Worm (Caenorhabditis elegans) whole organism, early embryonic: ENCODE measurements around the gene T26E4.3.
"Not testable (repeated sequence)": the region's sequence is repeated elsewhere in the genome, so short reads cannot be mapped to it uniquely, and the experiment has no call there.

Experiments used
- B0310.2 ChIP-seq: sonication (generic microtip); optimal IDR thresholded peaks from 2 replicates; lab custom pipeline; 2016; ENCODE audit warnings: mild to moderate bottlenecking, missing genetic modification characterization, missing compliant biosample characterization
- F13C5.2 ChIP-seq: sonication (generic microtip); optimal IDR thresholded peaks from 2 replicates; lab custom pipeline; 2017; ENCODE audit warnings: mild to moderate bottlenecking, missing genetic modification characterization, inconsistent platforms, missing compliant biosample characterization
- aly-1 ChIP-seq: sonication (generic microtip); optimal IDR thresholded peaks from 2 replicates; lab custom pipeline; 2016; ENCODE audit warnings: missing genetic modification characterization, missing compliant biosample characterization
- ama-1 ChIP-seq: fragments of 150-350 bp; optimal IDR thresholded peaks from 2 replicates; lab custom pipeline; 2014
- ceh-13 ChIP-seq: fragments of 200-800 bp; sonication (Bioruptor generic); optimal IDR thresholded peaks from 2 replicates; lab custom pipeline; 2018; ENCODE audit warnings: mild to moderate bottlenecking, missing genetic modification characterization, missing compliant biosample characterization
- ceh-36 ChIP-seq: sonication (generic microtip); optimal IDR thresholded peaks from 2 replicates; lab custom pipeline; 2016; ENCODE audit warnings: missing genetic modification characterization, inconsistent platforms, missing compliant biosample characterization
- ets-7 ChIP-seq: sonication (generic microtip); optimal IDR thresholded peaks from 2 replicates; lab custom pipeline; 2016; ENCODE audit warnings: missing genotype, missing genetic modification characterization, missing compliant biosample characterization
- flt-1 ChIP-seq: fragments of 200-800 bp; sonication (Bioruptor generic); IDR thresholded peaks from 2 replicates; pipeline ENCODE4 v1.3.6; 2022; ENCODE audit warnings: missing genetic modification characterization, missing compliant biosample characterization
- hmbx-1 ChIP-seq: sonication (generic microtip); optimal IDR thresholded peaks from 2 replicates; lab custom pipeline; 2016; ENCODE audit warnings: mild to moderate bottlenecking, missing genetic modification characterization, missing compliant biosample characterization
- hmg-4 ChIP-seq: fragments of 200-800 bp; sonication (Bioruptor generic); optimal IDR thresholded peaks from 2 replicates; lab custom pipeline; 2018; ENCODE audit warnings: mild to moderate bottlenecking, missing genetic modification characterization, missing compliant biosample characterization
- hnd-1 ChIP-seq: sonication (generic microtip); optimal IDR thresholded peaks from 2 replicates; lab custom pipeline; 2016; ENCODE audit warnings: missing genetic modification characterization, missing compliant biosample characterization
- pes-1 ChIP-seq: fragments of 200-800 bp; sonication (Bioruptor generic); IDR thresholded peaks from 2 replicates; pipeline ENCODE4 v1.3.6; 2022; ENCODE audit warnings: missing genetic modification reagents, missing genetic modification characterization, missing compliant biosample characterization
- scrt-1 ChIP-seq: fragments of 200-800 bp; sonication (Bioruptor generic); IDR thresholded peaks from 2 replicates; pipeline ENCODE4 v1.3.6; 2022; ENCODE audit warnings: missing genetic modification characterization, missing compliant biosample characterization
- sea-1 ChIP-seq: fragments of 200-800 bp; sonication (Bioruptor generic); conservative IDR thresholded peaks from 2 replicates; pipeline ENCODE4 v1.3.6; 2022; ENCODE audit warnings: missing genetic modification characterization, missing compliant biosample characterization
- tbx-11 ChIP-seq: fragments of 200-800 bp; sonication (Bioruptor generic); IDR thresholded peaks from 2 replicates; pipeline ENCODE4 v1.3.6; 2022; ENCODE audit warnings: missing genetic modification characterization, missing compliant biosample characterization
- tbx-37 ChIP-seq: fragments of 200-800 bp; sonication (Bioruptor generic); conservative IDR thresholded peaks from 2 replicates; pipeline ENCODE4 v1.3.6; 2022; ENCODE audit warnings: missing genetic modification reagents, missing genetic modification characterization, missing compliant biosample characterization
- tra-4 ChIP-seq: sonication (generic microtip); optimal IDR thresholded peaks from 2 replicates; lab custom pipeline; 2017; ENCODE audit warnings: missing genetic modification characterization, missing compliant biosample characterization

Gene T26E4.3

DNA sequence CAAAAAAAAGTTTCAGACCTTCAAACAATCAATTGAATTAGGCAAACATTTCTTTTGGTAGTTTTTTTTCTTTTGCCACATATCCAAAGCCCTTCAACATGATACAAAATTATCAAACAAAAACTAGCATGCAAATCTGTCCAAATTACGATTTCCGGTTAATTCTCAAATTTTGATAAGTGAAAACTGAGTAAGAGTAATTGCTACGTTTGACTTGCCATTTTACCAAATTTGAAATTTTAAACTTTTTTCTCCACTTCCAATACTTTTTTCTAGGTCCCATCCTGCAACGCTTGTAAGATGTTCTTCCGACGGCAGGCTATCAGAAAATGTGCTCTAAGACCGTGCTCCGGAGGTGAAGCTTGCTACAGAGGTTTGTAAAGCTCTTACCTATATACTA is 13.5 kb downstream of the T26E4.3 start, which contains the start of gene nhr-223:
TSS of gene nhr-223 (plus strand) at position 301 of the 400 bp plus-strand sequence.
- TF ChIP-seq hnd-1 (no peak), pes-1 (no peak), aly-1 (tag; lab: Kevin White, UChicago) (no peak), tbx-37 (GFP tag; lab: Robert Waterston, UW) (no peak), ama-1 (lab: Kevin White, UChicago) (no peak), scrt-1 (GFP tag; lab: Robert Waterston, UW) (no peak), tra-4 (tag; lab: Kevin White, UChicago) (no peak), hmbx-1 (tag; lab: Kevin White, UChicago) (no peak)

DNA sequence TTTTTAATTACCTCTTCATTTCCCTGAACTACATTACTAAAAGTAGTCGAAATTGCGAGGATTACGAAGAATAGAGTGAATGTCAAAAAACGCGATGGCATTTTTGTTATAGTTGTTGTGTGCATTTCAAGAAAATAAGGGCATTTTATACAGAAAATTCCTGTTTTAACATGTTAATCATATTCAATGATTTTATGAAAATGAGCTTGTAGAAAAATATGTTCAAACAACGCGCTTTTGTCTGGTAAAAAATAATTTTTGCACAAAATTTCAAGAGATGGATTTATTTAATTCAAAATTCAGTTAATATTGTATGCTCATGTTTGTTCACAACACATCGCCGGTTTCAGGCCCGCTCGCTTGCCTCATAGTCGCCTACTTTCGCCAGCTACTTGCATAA is 15.5 kb downstream of the T26E4.3 start, which contains the start of gene T26E4.10:
TSS of gene T26E4.10 (minus strand) at position 101 of the 400 bp plus-strand sequence.
- TF ChIP-seq flt-1 (no peak), ceh-13 (GFP tag; lab: Kevin White, UChicago) (no peak), aly-1 (tag; lab: Kevin White, UChicago) (no peak), ceh-36 (no peak), tbx-11 (GFP tag; lab: Robert Waterston, UW) (no peak), ama-1 (lab: Kevin White, UChicago) (no peak), B0310.2 (no peak), hnd-1 (no peak), F13C5.2 (tag; lab: Kevin White, UChicago) (no peak)

DNA sequence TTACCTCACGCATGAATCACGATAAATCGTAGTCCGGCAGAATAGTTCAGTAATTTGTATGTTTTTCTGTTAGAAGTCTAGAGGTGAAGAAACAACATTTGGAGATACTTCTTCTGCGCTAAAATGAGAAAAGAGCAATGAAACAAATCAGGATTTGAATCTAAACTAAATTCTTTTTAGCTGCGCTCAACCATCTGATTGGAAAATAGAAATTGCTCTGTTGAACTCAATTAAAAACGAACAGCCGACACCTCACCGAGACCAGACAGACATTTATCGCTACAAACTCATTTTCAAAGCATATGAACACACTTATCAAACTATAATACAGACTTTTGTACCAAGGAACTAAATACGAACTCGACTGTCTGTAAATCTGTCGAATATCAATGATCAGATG is 20.0 kb downstream of the T26E4.3 start, which contains the start of gene T26E4.9:
TSS of gene T26E4.9 (minus strand) at position 101 of the 400 bp plus-strand sequence.
- TF ChIP-seq ceh-13 (GFP tag; lab: Kevin White, UChicago); scrt-1 (GFP tag; lab: Robert Waterston, UW); tra-4 (tag; lab: Kevin White, UChicago): not testable (repeated sequence)

DNA sequence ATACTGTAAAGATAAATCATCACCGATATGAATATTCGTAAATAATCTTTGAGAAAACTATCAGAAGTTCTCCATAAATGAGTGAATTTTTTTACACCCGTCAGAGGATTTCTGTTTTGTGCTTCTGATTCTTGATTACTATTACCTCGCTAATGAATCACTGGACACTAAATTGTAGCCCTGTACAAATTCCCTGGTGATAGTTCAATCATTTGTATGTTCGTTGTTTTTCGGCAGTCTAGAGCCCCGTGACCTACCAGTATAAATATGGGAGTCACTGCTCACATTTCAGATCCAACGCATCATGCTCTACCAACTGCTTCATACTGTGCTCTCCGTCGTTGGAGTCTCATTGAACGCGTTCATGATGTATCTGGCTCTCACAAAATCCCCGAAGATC is 20.5 kb downstream of the T26E4.3 start, which contains the start of gene srd-27:
TSS of gene srd-27 (plus strand) at position 301 of the 400 bp plus-strand sequence.
- TF ChIP-seq flt-1; F13C5.2 (tag; lab: Kevin White, UChicago); ceh-13 (GFP tag; lab: Kevin White, UChicago): not testable (repeated sequence)

DNA sequence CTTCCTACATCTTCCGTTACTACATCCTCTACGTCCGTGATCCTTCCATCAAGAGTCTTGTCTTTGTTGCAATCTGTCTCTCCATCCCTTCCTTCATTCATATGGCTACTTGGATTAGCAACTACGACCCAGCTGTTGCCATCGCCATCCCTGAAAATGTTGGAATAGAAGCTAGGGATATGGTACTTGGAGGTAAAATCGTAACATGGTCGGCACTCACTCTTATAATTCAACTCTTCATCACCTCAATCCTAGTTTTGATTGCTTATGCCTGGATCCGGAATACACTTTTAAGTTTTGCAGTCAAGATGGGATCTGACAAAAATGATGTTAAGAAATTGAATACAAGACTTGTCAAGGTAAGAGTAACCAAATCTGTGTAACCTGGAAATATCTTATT is 21.2 kb downstream of the T26E4.3 start, which contains the start of gene T26E4.18:
TSS of gene T26E4.18 (minus strand) at position 101 of the 400 bp plus-strand sequence.
- not testable (repeated sequence) for TF ChIP-seq hnd-1; tbx-11 (GFP tag; lab: Robert Waterston, UW); scrt-1 (GFP tag; lab: Robert Waterston, UW)

DNA sequence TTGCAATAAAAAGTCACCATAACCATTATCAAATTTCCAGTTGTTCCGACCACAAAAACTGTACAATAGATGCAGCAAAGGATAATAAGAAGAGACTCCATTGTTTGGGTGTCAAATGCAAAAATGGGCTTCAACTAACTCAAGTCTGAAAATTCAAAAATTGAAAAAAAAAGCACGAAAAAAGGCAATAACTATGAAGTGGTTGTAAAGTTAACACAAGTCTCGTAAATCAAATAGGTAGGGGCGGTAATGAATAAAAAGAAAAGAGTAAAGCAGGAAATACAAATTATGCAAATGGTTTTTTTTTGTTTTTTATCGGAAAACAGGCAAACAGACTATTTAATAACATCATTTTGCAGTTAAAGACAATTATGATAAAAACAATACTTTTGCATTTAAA is 24.8 kb downstream of the T26E4.3 start, which contains the start of gene srsx-38:
TSS of gene srsx-38 (minus strand) at position 101 of the 400 bp plus-strand sequence.
- TF ChIP-seq tbx-11 (GFP tag; lab: Robert Waterston, UW); B0310.2; ceh-36: not testable (repeated sequence)

DNA sequence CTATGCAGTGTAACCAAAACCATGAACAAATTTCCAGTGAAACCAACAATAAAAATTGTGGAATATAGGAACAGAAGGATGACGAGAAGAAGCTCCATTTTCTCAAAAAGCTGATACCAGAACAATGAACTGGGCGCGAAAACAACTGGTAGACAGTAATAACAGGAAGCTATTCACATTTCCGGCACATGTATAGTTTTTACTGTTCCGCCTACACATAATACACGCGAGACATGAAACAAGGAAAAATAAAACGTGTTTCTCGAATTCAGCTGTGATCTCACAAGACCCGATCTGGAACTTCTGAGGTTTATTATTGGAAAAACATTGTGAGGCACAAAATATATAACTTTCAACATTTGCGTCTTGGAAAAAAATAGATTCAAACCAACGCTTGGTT is 26.9 kb downstream of the T26E4.3 start, which contains the start of gene srsx-36:
TSS of gene srsx-36 (minus strand) at position 101 of the 400 bp plus-strand sequence.
- TF ChIP-seq hmbx-1 (tag; lab: Kevin White, UChicago), result no peak

DNA sequence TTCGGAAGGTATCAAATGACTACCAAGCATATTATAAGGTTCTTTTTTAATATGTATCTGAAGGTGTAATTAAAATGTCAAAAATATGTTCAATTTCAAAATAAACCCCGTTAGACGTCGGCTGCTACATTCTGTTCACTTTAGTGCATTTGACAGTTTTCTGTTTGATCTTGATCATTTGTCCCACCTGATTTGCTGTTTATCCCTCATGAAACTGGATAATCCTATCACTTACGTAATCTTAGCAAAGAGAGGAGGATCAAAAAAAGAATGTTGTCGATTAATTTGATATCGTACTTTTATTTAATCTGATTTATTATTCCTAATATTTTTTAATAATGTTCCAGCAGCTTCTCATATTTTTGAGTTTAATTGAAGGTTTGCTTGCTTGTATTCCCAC is 27.9 kb downstream of the T26E4.3 start, which contains the start of gene F54B8.1:
TSS of gene F54B8.1 (plus strand) at position 301 of the 400 bp plus-strand sequence.
- TF ChIP-seq hnd-1 (no peak), tbx-11 (GFP tag; lab: Robert Waterston, UW) (no peak), aly-1 (tag; lab: Kevin White, UChicago) (no peak), ama-1 (lab: Kevin White, UChicago) (no peak), hmg-4 (no peak), ceh-13 (GFP tag; lab: Kevin White, UChicago) (no peak), B0310.2 (no peak)

DNA sequence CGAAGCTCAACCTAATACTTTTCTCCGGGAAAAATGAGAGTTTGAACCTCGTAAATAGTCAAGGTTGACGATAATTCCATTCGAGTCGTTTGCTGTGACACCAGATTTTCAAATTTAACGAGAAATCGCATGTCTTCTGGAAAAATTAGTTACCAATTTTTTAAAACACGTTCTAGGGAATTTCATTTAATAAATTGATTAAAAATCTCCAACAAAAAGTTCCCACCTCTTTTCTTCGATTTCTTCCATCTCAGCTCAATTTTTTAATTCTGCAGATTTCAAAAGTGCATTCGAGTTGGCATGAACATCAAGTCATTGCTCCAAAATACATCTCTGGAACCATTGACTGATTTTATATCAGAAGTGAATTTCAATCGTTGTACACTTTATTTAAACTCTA is 29.4 kb downstream of the T26E4.3 start, which contains the start of gene nhr-282:
TSS of gene nhr-282 (plus strand) at position 301 of the 400 bp plus-strand sequence.
- not testable (repeated sequence) for TF ChIP-seq hmg-4; tbx-11 (GFP tag; lab: Robert Waterston, UW); tbx-37 (GFP tag; lab: Robert Waterston, UW)

DNA sequence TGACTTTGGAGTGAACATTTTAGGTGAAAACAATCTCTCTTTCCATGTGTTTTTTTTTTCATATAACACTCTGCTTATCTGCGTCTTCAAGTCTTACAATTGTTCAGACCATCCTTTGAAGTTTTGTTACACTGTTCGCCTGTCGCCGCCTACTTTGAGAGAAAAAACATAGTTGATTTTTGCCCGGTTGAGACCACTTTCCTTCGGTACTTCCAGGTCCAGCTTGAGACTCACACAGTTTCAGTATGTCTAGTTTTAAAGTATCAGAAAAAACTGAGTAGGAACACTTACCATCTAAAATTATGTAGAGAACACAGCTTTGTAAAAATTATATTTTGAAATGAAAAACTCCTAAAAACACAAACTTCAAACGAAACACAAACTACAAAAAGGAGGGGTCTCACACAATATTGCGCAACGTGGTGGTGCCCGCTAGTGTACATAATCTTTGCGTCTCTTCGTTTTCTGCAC is 33.4 kb downstream of the T26E4.3 start, which contains the start of the genes fbxa-69 and F54B8.4:
TSS of gene fbxa-69 (minus strand) at position 10 of the 471 bp plus-strand sequence.
TSS of gene F54B8.4 (plus strand) at position 421 of the 471 bp plus-strand sequence.
- no peak for TF ChIP-seq tra-4 (tag; lab: Kevin White, UChicago)
- no peak for TF ChIP-seq pes-1
- TF ChIP-seq scrt-1 (GFP tag; lab: Robert Waterston, UW), result no peak
- no peak for TF ChIP-seq hmbx-1 (tag; lab: Kevin White, UChicago)
- no peak for TF ChIP-seq tbx-37 (GFP tag; lab: Robert Waterston, UW)
- no peak for TF ChIP-seq flt-1
- no peak for TF ChIP-seq ceh-13 (GFP tag; lab: Kevin White, UChicago)
- TF ChIP-seq ceh-36, result no peak
- no peak for TF ChIP-seq B0310.2
- no peak for TF ChIP-seq ama-1 (lab: Kevin White, UChicago)
- TF ChIP-seq F13C5.2 (tag; lab: Kevin White, UChicago), result no peak
- no peak for TF ChIP-seq ets-7 (tag; lab: Kevin White, UChicago)
- no peak for TF ChIP-seq tbx-11 (GFP tag; lab: Robert Waterston, UW)
- no peak for TF ChIP-seq sea-1 (GFP tag; lab: Robert Waterston, UW)
- TF ChIP-seq hmg-4, result no peak
